Worm (Caenorhabditis elegans): ENCODE results near the gene F46C3.7.

- no peak for TF ChIP-seq hmg-4 (GFP tag; optimal IDR thresholded peaks at IDR 0.05)
- no peak for TF ChIP-seq ama-1 (optimal IDR thresholded peaks at IDR 0.05)
- no peak for TF ChIP-seq scrt-1 (GFP tag; IDR thresholded peaks at IDR 0.05)
- no peak for TF ChIP-seq tbx-11 (GFP tag; IDR thresholded peaks at IDR 0.05)
These were observed 16.8 kb downstream of the F46C3.7 start for ce11 chrX:11456665-11457064.
